Worm (Caenorhabditis elegans) whole organism, mixed stage, embryonic: ENCODE data around the gene ncx-6.
"Not testable (repeated sequence)": the region's sequence is repeated elsewhere in the genome, so short reads cannot be mapped to it uniquely, and the experiment has no call there.

Experiments
- bed-3 ChIP-seq: fragments of 200-800 bp; sonication (Bioruptor generic); optimal IDR thresholded peaks from 3 replicates; lab custom pipeline; 2018; ENCODE audit warnings: mild to moderate bottlenecking, missing genetic modification characterization, moderate library complexity, missing compliant biosample characterization
- blmp-1 ChIP-seq: fragments of 150-350 bp; optimal IDR thresholded peaks from 2 replicates; lab custom pipeline; 2014; ENCODE audit warnings: missing biosample characterization, missing genetic modification characterization
- ceh-43 ChIP-seq: fragments of 200-800 bp; sonication (Bioruptor generic); optimal IDR thresholded peaks from 2 replicates; lab custom pipeline; 2018; ENCODE audit warnings: mild to moderate bottlenecking, missing genetic modification characterization, moderate library complexity, missing compliant biosample characterization
- ceh-83 ChIP-seq: fragments of 200-800 bp; sonication (Bioruptor generic); optimal IDR thresholded peaks from 2 replicates; lab custom pipeline; 2018; ENCODE audit warnings: mild to moderate bottlenecking, missing genetic modification characterization, missing compliant biosample characterization
- drap-1 ChIP-seq: fragments of 200-800 bp; sonication (Bioruptor generic); optimal IDR thresholded peaks from 3 replicates; lab custom pipeline; 2018; ENCODE audit warnings: mild to moderate bottlenecking, missing genetic modification characterization, missing compliant biosample characterization
- elt-1 ChIP-seq: sonication (generic microtip); optimal IDR thresholded peaks from 2 replicates; lab custom pipeline; 2017; ENCODE audit warnings: missing genetic modification characterization, mild to moderate bottlenecking, missing compliant biosample characterization, antibody characterized with exemption, moderate library complexity, borderline replicate concordance; ENCODE audit not compliant: insufficient read depth
- elt-3 ChIP-seq: fragments of 150-350 bp; optimal IDR thresholded peaks from 2 replicates; lab custom pipeline; 2014; ENCODE audit warnings: missing biosample characterization, missing genetic modification characterization
- flh-1 ChIP-seq: fragments of 200-800 bp; sonication (Bioruptor generic); optimal IDR thresholded peaks from 2 replicates; lab custom pipeline; 2018; ENCODE audit warnings: mild to moderate bottlenecking, missing genetic modification characterization, moderate library complexity, missing compliant biosample characterization
- ham-2 ChIP-seq: fragments of 200-800 bp; sonication (Bioruptor generic); optimal IDR thresholded peaks from 2 replicates; lab custom pipeline; 2018; ENCODE audit warnings: mild to moderate bottlenecking, missing genetic modification characterization, missing compliant biosample characterization
- hlh-1 ChIP-seq: fragments of 150-350 bp; optimal IDR thresholded peaks from 2 replicates; lab custom pipeline; 2014; ENCODE audit warnings: missing biosample characterization, missing genetic modification reagents, missing genetic modification characterization
- lin-13 ChIP-seq: fragments of 150-350 bp; optimal IDR thresholded peaks from 2 replicates; lab custom pipeline; 2014; ENCODE audit warnings: missing biosample characterization, missing genetic modification characterization
- lin-32 ChIP-seq: fragments of 200-800 bp; sonication (Bioruptor generic); optimal IDR thresholded peaks from 2 replicates; lab custom pipeline; 2018; ENCODE audit warnings: mild to moderate bottlenecking, missing genetic modification characterization, missing compliant biosample characterization
- lsy-2 ChIP-seq: fragments of 150-350 bp; optimal IDR thresholded peaks from 2 replicates; lab custom pipeline; 2014; ENCODE audit warnings: missing biosample characterization, missing genetic modification characterization
- mab-5 ChIP-seq: fragments of 150-350 bp; optimal IDR thresholded peaks from 2 replicates; lab custom pipeline; 2014; ENCODE audit warnings: missing biosample characterization, missing genetic modification characterization
- mep-1 ChIP-seq: fragments of 150-350 bp; optimal IDR thresholded peaks from 2 replicates; lab custom pipeline; 2017; ENCODE audit warnings: missing biosample characterization, missing genetic modification reagents, missing genetic modification characterization, inconsistent platforms
- mls-2 ChIP-seq: sonication (generic microtip); optimal IDR thresholded peaks from 2 replicates; lab custom pipeline; 2016; ENCODE audit warnings: mild to moderate bottlenecking, missing genetic modification characterization, moderate library complexity, missing compliant biosample characterization
- nhr-12 ChIP-seq: fragments of 150-350 bp; optimal IDR thresholded peaks from 2 replicates; lab custom pipeline; 2014; ENCODE audit warnings: missing biosample characterization, missing genetic modification characterization
- nhr-2 ChIP-seq: fragments of 150-350 bp; optimal IDR thresholded peaks from 2 replicates; lab custom pipeline; 2014; ENCODE audit warnings: missing biosample characterization, missing genetic modification characterization
- nhr-237 ChIP-seq: fragments of 150-350 bp; optimal IDR thresholded peaks from 2 replicates; lab custom pipeline; 2014; ENCODE audit warnings: missing biosample characterization, missing genetic modification characterization
- nhr-28 ChIP-seq: fragments of 150-350 bp; optimal IDR thresholded peaks from 2 replicates; lab custom pipeline; 2014; ENCODE audit warnings: missing biosample characterization, missing genetic modification characterization
- pha-4 ChIP-seq: fragments of 150-350 bp; optimal IDR thresholded peaks from 2 replicates; lab custom pipeline; 2018; ENCODE audit warnings: missing biosample characterization, missing genetic modification reagents, missing genetic modification characterization
- sem-2 ChIP-seq: fragments of 200-800 bp; sonication (Bioruptor generic); optimal IDR thresholded peaks from 2 replicates; lab custom pipeline; 2018; ENCODE audit warnings: mild to moderate bottlenecking, missing genetic modification characterization, missing compliant biosample characterization
- tbx-8 ChIP-seq: fragments of 200-800 bp; sonication (Bioruptor generic); optimal IDR thresholded peaks from 2 replicates; lab custom pipeline; 2018; ENCODE audit warnings: mild to moderate bottlenecking, missing genetic modification characterization, moderate library complexity, missing compliant biosample characterization
- unc-39 ChIP-seq: fragments of 150-350 bp; optimal IDR thresholded peaks from 2 replicates; lab custom pipeline; 2014; ENCODE audit warnings: missing biosample characterization, missing genetic modification characterization
- zip-8 ChIP-seq: fragments of 150-350 bp; optimal IDR thresholded peaks from 2 replicates; lab custom pipeline; 2014; ENCODE audit warnings: missing biosample characterization, missing genetic modification characterization
- ztf-11 ChIP-seq: fragments of 150-350 bp; optimal IDR thresholded peaks from 2 replicates; lab custom pipeline; 2014; ENCODE audit warnings: missing biosample characterization, missing genetic modification characterization

ncx-6 gene

DNA sequence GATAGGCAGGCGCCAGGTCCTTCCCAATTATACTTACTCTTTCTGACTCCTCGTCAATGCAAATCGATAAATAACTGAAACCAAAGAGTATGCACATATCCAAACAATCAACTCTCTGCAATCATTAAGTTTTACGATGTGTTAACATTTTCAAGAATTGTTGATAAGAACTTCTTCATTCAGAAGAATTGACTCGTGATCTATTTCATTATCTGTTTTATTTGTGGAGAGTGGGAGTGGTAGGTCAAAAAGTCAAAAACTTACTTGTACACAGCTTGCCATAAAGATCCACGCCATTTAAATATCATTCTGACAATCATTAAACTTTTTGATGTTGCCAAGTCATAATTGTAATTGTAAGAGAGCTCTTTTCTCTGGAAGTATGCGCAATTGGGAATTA lies 24.4 kb downstream of the ncx-6 start:
- TF ChIP-seq blmp-1 (tag; lab: Kevin White, UChicago) (no peak), lin-32 (GFP tag; lab: Kevin White, UChicago) (no peak), unc-39 (tag; lab: Kevin White, UChicago) (no peak), elt-3 (tag; lab: Kevin White, UChicago) (no peak), flh-1 (GFP tag; lab: Kevin White, UChicago) (no peak), pha-4 (tag; lab: Kevin White, UChicago) (no peak), lsy-2 (tag; lab: Kevin White, UChicago) (no peak), ceh-43 (GFP tag; lab: Kevin White, UChicago) (no peak), lin-13 (no peak), bed-3 (GFP tag; lab: Kevin White, UChicago) (no peak), mep-1 (tag; lab: Kevin White, UChicago) (no peak), nhr-28 (tag; lab: Kevin White, UChicago) (no peak)

DNA sequence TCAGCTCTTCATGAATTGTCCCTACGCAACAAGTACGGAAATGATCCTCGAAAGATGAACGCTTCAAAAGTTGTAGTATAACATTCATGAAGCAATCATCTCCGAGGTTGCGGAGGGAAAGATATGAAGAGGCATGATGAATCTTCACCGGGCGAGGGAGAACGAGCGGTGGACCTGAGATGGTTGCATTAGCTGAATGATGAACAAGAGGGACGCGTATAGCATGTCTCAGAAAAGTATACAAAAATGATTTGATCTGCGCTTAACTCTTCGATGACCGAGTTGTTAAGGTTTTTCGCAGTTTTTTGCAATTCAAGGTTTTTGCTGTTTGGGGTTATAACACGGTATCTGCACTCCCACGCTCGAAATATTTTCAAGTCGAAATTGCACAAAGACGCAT lies 27.8 kb downstream of the ncx-6 start, which contains the start of gene C07A9.10:
TSS of gene C07A9.10 (minus strand) at position 101 of the 400 bp plus-strand sequence.
- TF ChIP-seq lin-32 (GFP tag; lab: Kevin White, UChicago) (no peak), unc-39 (tag; lab: Kevin White, UChicago) (no peak), nhr-2 (tag; lab: Kevin White, UChicago) (no peak), tbx-8 (GFP tag; lab: Kevin White, UChicago) (no peak), sem-2 (GFP tag; lab: Kevin White, UChicago) (no peak), flh-1 (GFP tag; lab: Kevin White, UChicago) (no peak), blmp-1 (tag; lab: Kevin White, UChicago) (no peak), ceh-83 (GFP tag; lab: Kevin White, UChicago) (no peak), mls-2 (no peak), lsy-2 (tag; lab: Kevin White, UChicago) (no peak)

DNA sequence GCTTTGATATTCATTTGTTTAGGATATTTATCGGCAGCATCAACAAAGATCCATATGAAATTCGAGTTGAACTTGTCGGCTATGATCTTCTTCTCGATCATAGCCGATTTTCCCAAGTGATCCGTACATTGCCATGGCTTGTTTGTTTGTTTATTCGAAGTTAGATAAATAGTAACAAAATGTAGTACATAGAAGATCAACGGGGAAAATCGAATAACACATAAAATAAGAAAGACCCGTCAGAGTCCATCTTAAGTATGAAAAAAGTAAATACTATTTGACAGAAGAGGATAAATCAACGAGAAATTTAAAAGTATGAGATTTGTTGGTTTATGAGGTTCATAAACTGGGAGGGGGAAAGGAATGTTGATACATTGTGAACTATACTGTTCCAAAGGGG lies 31.0 kb downstream of the ncx-6 start, which contains the start of gene C07A9.5:
TSS of gene C07A9.5 (minus strand) at position 101 of the 400 bp plus-strand sequence.
- TF ChIP-seq sem-2 (GFP tag; lab: Kevin White, UChicago); hlh-1 (tag; lab: Kevin White, UChicago); mep-1 (tag; lab: Kevin White, UChicago): not testable (repeated sequence)

DNA sequence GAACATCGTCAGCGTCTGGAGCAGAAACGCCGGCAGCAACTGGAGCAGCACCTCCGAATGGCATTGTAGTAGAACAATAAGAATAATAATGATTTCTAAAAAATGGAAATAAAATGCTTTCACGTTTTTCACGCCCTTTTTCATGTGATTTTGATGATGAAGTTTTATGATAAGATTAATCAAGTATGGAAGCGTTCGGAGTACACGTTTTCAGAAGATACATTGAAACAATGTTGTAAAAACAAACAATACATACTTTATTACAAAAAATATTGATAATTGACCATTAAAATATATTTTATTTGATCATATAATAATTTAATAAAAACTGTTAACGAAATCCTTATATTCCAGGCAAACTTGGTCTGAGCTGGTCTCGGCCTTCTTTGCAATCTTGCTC lies 32.5 kb downstream of the ncx-6 start, which contains the start of gene C07A9.13:
TSS of gene C07A9.13 (minus strand) at position 101 of the 400 bp plus-strand sequence.
- not testable (repeated sequence) for TF ChIP-seq lin-32 (GFP tag; lab: Kevin White, UChicago); flh-1 (GFP tag; lab: Kevin White, UChicago); ham-2
- TF ChIP-seq, all 35 proteins: peak for 0; not testable (repeated sequence) for 35

ce11 chrIII:9678819-9679218 lies 34.9 kb downstream of the ncx-6 start, which contains the start of gene ugt-60:
Gene ugt-60 (minus strand): TSS chrIII:9679051.
- no peak for TF ChIP-seq sem-2 (GFP tag; lab: Kevin White, UChicago)
- TF ChIP-seq elt-1 (tag; lab: Kevin White, UChicago): peak; percentile 51

- TF ChIP-seq nhr-237 (tag; lab: Kevin White, UChicago) (no peak), elt-1 (tag; lab: Kevin White, UChicago) (no peak), ceh-83 (GFP tag; lab: Kevin White, UChicago) (no peak), flh-1 (GFP tag; lab: Kevin White, UChicago) (no peak), mab-5 (tag; lab: Kevin White, UChicago) (no peak), zip-8 (no peak), unc-39 (tag; lab: Kevin White, UChicago) (no peak), pha-4 (tag; lab: Kevin White, UChicago) (no peak), drap-1 (GFP tag; lab: Kevin White, UChicago) (no peak), elt-3 (tag; lab: Kevin White, UChicago) (no peak), lin-32 (GFP tag; lab: Kevin White, UChicago) (no peak), nhr-12 (tag; lab: Kevin White, UChicago) (no peak), hlh-1 (tag; lab: Kevin White, UChicago) (no peak), ztf-11 (tag; lab: Kevin White, UChicago) (no peak)
- TF ChIP-seq, all 35 proteins: peak for 0
Observed at ce11 chrIII:9669546-9669945, 44.2 kb downstream of the ncx-6 start.
